Fruit fly (Drosophila melanogaster) whole organism, prepupa: ENCODE measurements around the gene yrt.

Experiments
- CG10631 ChIP-seq: fragments of 200-800 bp; sonication (Bioruptor generic); optimal IDR thresholded peaks from 2 replicates; lab custom pipeline; 2016; ENCODE audit warnings: missing biosample characterization, missing genetic modification characterization
- CG10669 ChIP-seq: fragments of 200-800 bp; sonication (Bioruptor generic); optimal IDR thresholded peaks from 3 replicates; lab custom pipeline; 2018; ENCODE audit warnings: missing biosample characterization, mild to moderate bottlenecking, missing genetic modification characterization, moderate library complexity
- CG11294 ChIP-seq: fragments of 200-800 bp; sonication (Bioruptor generic); IDR thresholded peaks from 2 replicates; pipeline ENCODE4 v1.3.6; 2022; ENCODE audit warnings: missing biosample characterization, missing genetic modification characterization
- CG11762 ChIP-seq: fragments of 200-800 bp; sonication (Bioruptor generic); optimal IDR thresholded peaks from 3 replicates; lab custom pipeline; 2016; ENCODE audit warnings: missing biosample characterization, missing genetic modification characterization; ENCODE audit not compliant: insufficient read depth
- CG11902 ChIP-seq: fragments of 200-800 bp; sonication (Bioruptor generic); optimal IDR thresholded peaks from 3 replicates; lab custom pipeline; 2016; ENCODE audit warnings: missing biosample characterization, missing genetic modification characterization
- CG15336 ChIP-seq: fragments of 200-800 bp; sonication (Bioruptor generic); IDR thresholded peaks from 2 replicates; pipeline ENCODE4 v1.3.6; 2022; ENCODE audit warnings: missing biosample characterization, missing genetic modification characterization
- CG1621 ChIP-seq: fragments of 200-800 bp; sonication (Bioruptor generic); optimal IDR thresholded peaks from 3 replicates; lab custom pipeline; 2018; ENCODE audit warnings: missing biosample characterization, mild to moderate bottlenecking, missing genetic modification characterization
- CG16779 ChIP-seq: fragments of 200-800 bp; sonication (Bioruptor generic); optimal IDR thresholded peaks from 3 replicates; lab custom pipeline; 2017; ENCODE audit warnings: missing biosample characterization, mild to moderate bottlenecking, missing genetic modification characterization
- CG31627 ChIP-seq: fragments of 200-800 bp; sonication (Bioruptor generic); optimal IDR thresholded peaks from 3 replicates; lab custom pipeline; 2016; ENCODE audit warnings: missing biosample characterization, missing genetic modification characterization
- CG32006 ChIP-seq: fragments of 200-800 bp; sonication (Bioruptor generic); optimal IDR thresholded peaks from 3 replicates; lab custom pipeline; 2017; ENCODE audit warnings: missing biosample characterization, mild to moderate bottlenecking, missing genetic modification characterization
- CG34406 ChIP-seq: fragments of 200-800 bp; sonication (Bioruptor generic); optimal IDR thresholded peaks from 3 replicates; lab custom pipeline; 2016; ENCODE audit warnings: missing biosample characterization, missing genetic modification characterization
- CG3919 ChIP-seq: fragments of 200-800 bp; sonication (Bioruptor generic); optimal IDR thresholded peaks from 3 replicates; lab custom pipeline; 2016; ENCODE audit warnings: missing biosample characterization, missing genetic modification characterization
- CG4318 ChIP-seq: fragments of 200-800 bp; sonication (Bioruptor generic); optimal IDR thresholded peaks from 3 replicates; lab custom pipeline; 2017; ENCODE audit warnings: missing biosample characterization, mild to moderate bottlenecking, missing genetic modification characterization
- CG6163 ChIP-seq: fragments of 200-800 bp; sonication (Bioruptor generic); IDR thresholded peaks from 3 replicates; pipeline ENCODE4 v1.3.6; 2022; ENCODE audit warnings: missing biosample characterization, missing genetic modification characterization
- CG6276 ChIP-seq: fragments of 200-800 bp; sonication (Bioruptor generic); optimal IDR thresholded peaks from 2 replicates; lab custom pipeline; 2017; ENCODE audit warnings: missing biosample characterization, mild to moderate bottlenecking, missing genetic modification characterization
- CG6808 ChIP-seq: fragments of 200-800 bp; sonication (Bioruptor generic); optimal IDR thresholded peaks from 3 replicates; lab custom pipeline; 2017; ENCODE audit warnings: missing biosample characterization, missing genetic modification characterization, mild to moderate bottlenecking, moderate library complexity, missing genetic modification reagents
- CG7368 ChIP-seq: fragments of 200-800 bp; sonication (Bioruptor generic); optimal IDR thresholded peaks from 3 replicates; lab custom pipeline; 2016; ENCODE audit warnings: missing biosample characterization, missing genetic modification characterization
- CG8119 ChIP-seq: fragments of 200-800 bp; sonication (Bioruptor generic); IDR thresholded peaks from 3 replicates; pipeline ENCODE4 v1.3.6; 2022; ENCODE audit warnings: missing biosample characterization, missing genetic modification characterization
- CG8319 ChIP-seq: fragments of 200-800 bp; sonication (Bioruptor generic); optimal IDR thresholded peaks from 3 replicates; lab custom pipeline; 2016; ENCODE audit warnings: missing biosample characterization, missing genetic modification characterization
- CG8632 ChIP-seq: fragments of 200-800 bp; sonication (Bioruptor generic); optimal IDR thresholded peaks from 3 replicates; lab custom pipeline; 2016; ENCODE audit warnings: missing biosample characterization, missing genetic modification characterization
- CG9139 ChIP-seq: fragments of 200-800 bp; sonication (Bioruptor generic); optimal IDR thresholded peaks from 3 replicates; lab custom pipeline; 2017; ENCODE audit warnings: missing biosample characterization, mild to moderate bottlenecking, missing genetic modification characterization
- Eip78C ChIP-seq: fragments of 200-800 bp; sonication (Bioruptor generic); peaks from one replicate; lab custom pipeline; 2016; ENCODE audit warnings: missing biosample characterization, missing genetic modification characterization
- Eip93F ChIP-seq: fragments of 200-800 bp; sonication (Bioruptor generic); optimal IDR thresholded peaks from 2 replicates; lab custom pipeline; 2016; ENCODE audit warnings: missing biosample characterization, mild to moderate bottlenecking, missing genetic modification characterization
- Gug ChIP-seq: fragments of 200-800 bp; sonication (Bioruptor generic); IDR thresholded peaks from 2 replicates; pipeline ENCODE4 v1.3.6; 2022; ENCODE audit warnings: missing biosample characterization, missing genetic modification characterization
- Hr38 ChIP-seq: sonication (Bioruptor generic); optimal IDR thresholded peaks from 2 replicates; lab custom pipeline; 2016; ENCODE audit warnings: missing biosample characterization, missing genetic modification characterization
- Hr39 ChIP-seq: fragments of 200-800 bp; sonication (Bioruptor generic); optimal IDR thresholded peaks from 2 replicates; lab custom pipeline; 2016; ENCODE audit warnings: missing biosample characterization, missing genetic modification characterization
- Hr4 ChIP-seq: fragments of 200-800 bp; sonication (Bioruptor generic); optimal IDR thresholded peaks from 3 replicates; lab custom pipeline; 2016; ENCODE audit warnings: missing biosample characterization, missing genetic modification characterization
- Lpt ChIP-seq: fragments of 200-800 bp; sonication (Bioruptor generic); optimal IDR thresholded peaks from 3 replicates; lab custom pipeline; 2016; ENCODE audit warnings: missing biosample characterization, missing genetic modification characterization
- Met ChIP-seq: fragments of 200-800 bp; sonication (Bioruptor generic); optimal IDR thresholded peaks from 3 replicates; lab custom pipeline; 2016; ENCODE audit warnings: missing biosample characterization, missing genetic modification characterization
- OdsH ChIP-seq: fragments of 200-800 bp; sonication (Bioruptor generic); optimal IDR thresholded peaks from 3 replicates; lab custom pipeline; 2016; ENCODE audit warnings: missing biosample characterization, missing genetic modification characterization
- Smox ChIP-seq: fragments of 200-800 bp; sonication (Bioruptor generic); optimal IDR thresholded peaks from 3 replicates; lab custom pipeline; 2016; ENCODE audit warnings: missing biosample characterization, missing genetic modification characterization
- Sox102F ChIP-seq: fragments of 200-800 bp; sonication (Bioruptor generic); optimal IDR thresholded peaks from 2 replicates; lab custom pipeline; 2016; ENCODE audit warnings: missing biosample characterization, mild to moderate bottlenecking, missing genetic modification characterization
- Sox14 ChIP-seq: fragments of 200-800 bp; sonication (Bioruptor generic); optimal IDR thresholded peaks from 3 replicates; lab custom pipeline; 2016; ENCODE audit warnings: missing biosample characterization, missing genetic modification characterization
- dac ChIP-seq: fragments of 200-800 bp; sonication (Bioruptor generic); optimal IDR thresholded peaks from 2 replicates; lab custom pipeline; 2017; ENCODE audit warnings: missing biosample characterization, mild to moderate bottlenecking, missing genetic modification characterization
- eg ChIP-seq: fragments of 200-800 bp; sonication (Bioruptor generic); IDR thresholded peaks from 3 replicates; pipeline ENCODE4 v1.3.6; 2022; ENCODE audit warnings: missing biosample characterization, missing genetic modification characterization
- esn ChIP-seq: fragments of 200-800 bp; sonication (Bioruptor generic); optimal IDR thresholded peaks from 2 replicates; lab custom pipeline; 2016; ENCODE audit warnings: missing biosample characterization, mild to moderate bottlenecking, missing genetic modification characterization, moderate library complexity
- fd59A ChIP-seq: fragments of 200-800 bp; sonication (Bioruptor generic); optimal IDR thresholded peaks from 2 replicates; lab custom pipeline; 2017; ENCODE audit warnings: missing biosample characterization, mild to moderate bottlenecking, missing genetic modification characterization, missing genetic modification reagents
- fkh ChIP-seq: fragments of 200-800 bp; sonication (Bioruptor generic); optimal IDR thresholded peaks from 3 replicates; lab custom pipeline; 2017; ENCODE audit warnings: missing biosample characterization, mild to moderate bottlenecking, missing genetic modification characterization, moderate library complexity
- net ChIP-seq: fragments of 200-800 bp; sonication (Bioruptor generic); optimal IDR thresholded peaks from 3 replicates; lab custom pipeline; 2016; ENCODE audit warnings: missing biosample characterization, missing genetic modification characterization
- salr ChIP-seq, 2 experiments: fragments of 200-800 bp; sonication (Bioruptor generic); optimal IDR thresholded peaks; 3 replicates each; lab custom pipeline; 2016 to 2018; ENCODE audit warnings: missing biosample characterization in 2 of 2, missing genetic modification characterization in 2 of 2, mild to moderate bottlenecking in 1 of 2
- spab ChIP-seq: fragments of 200-800 bp; sonication (Bioruptor generic); optimal IDR thresholded peaks from 2 replicates; lab custom pipeline; 2017; ENCODE audit warnings: missing biosample characterization, mild to moderate bottlenecking, missing genetic modification characterization, missing genetic modification reagents
- ss ChIP-seq, 2 experiments: fragments of 200-800 bp; sonication (Bioruptor generic); optimal IDR thresholded peaks; 2 replicates in 1 of 2; 3 replicates in 1 of 2; lab custom pipeline; 2017 to 2018; ENCODE audit warnings: mild to moderate bottlenecking in 2 of 2, missing biosample characterization in 2 of 2, missing genetic modification characterization in 2 of 2, moderate library complexity in 1 of 2
- svp ChIP-seq: fragments of 200-800 bp; sonication (Bioruptor generic); peaks from one replicate; lab custom pipeline; 2016; ENCODE audit warnings: missing biosample characterization, missing genetic modification characterization
- topi ChIP-seq: fragments of 200-800 bp; sonication (Bioruptor generic); optimal IDR thresholded peaks from 3 replicates; lab custom pipeline; 2016; ENCODE audit warnings: missing biosample characterization, missing genetic modification characterization
- vri ChIP-seq: fragments of 200-800 bp; sonication (Bioruptor generic); optimal IDR thresholded peaks from 3 replicates; lab custom pipeline; 2016; ENCODE audit warnings: missing biosample characterization, mild to moderate bottlenecking, missing genetic modification characterization

Gene yrt

DNA sequence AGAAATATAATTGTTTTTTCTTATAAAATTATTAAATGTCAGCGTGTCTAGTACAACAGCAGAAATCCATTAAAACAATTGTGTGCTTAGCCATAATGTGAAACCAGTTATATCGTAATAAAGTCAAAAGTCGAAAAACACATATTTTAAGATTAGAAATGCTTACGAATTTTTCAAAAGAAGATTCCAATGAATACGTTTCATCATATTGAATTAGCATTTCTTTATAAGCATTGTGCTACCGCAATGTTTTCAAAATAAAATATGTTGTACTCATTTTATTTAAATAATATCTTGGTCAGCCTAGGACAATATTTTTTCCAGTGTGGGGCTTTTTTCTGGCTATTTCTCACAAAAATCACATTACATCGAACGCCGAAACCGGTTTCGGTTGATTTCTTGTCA lies 18.1 kb upstream of the yrt start (continued):
- peak; percentile 73 for TF ChIP-seq Hr39 (GFP tag; lab: Kevin White, UChicago)
- TF ChIP-seq Smox = peak; percentile 72
- no peak for TF ChIP-seq Eip93F (GFP tag; lab: Kevin White, UChicago)
- TF ChIP-seq CG8119 (GFP tag; lab: Robert Waterston, UW) = peak; percentile 82
- peak; percentile 91 for TF ChIP-seq Hr4 (GFP tag; lab: Kevin White, UChicago)
- TF ChIP-seq CG8632 (GFP tag; lab: Kevin White, UChicago) = peak; percentile 77
- TF ChIP-seq CG10631 (GFP tag; lab: Kevin White, UChicago) = peak; percentile 85
- peak; percentile 86 for TF ChIP-seq OdsH (GFP tag; lab: Kevin White, UChicago)
- TF ChIP-seq CG8319 (GFP tag; lab: Kevin White, UChicago) = peak; percentile 73
- peak; percentile 92 for TF ChIP-seq CG32006
- peak; percentile 62 for TF ChIP-seq CG6163
- TF ChIP-seq CG6276 (GFP tag; lab: Kevin White, UChicago) = peak; percentile 88
- peak; percentile 81 for TF ChIP-seq Sox14 (GFP tag; lab: Kevin White, UChicago)
- TF ChIP-seq vri (GFP tag; lab: Kevin White, UChicago) = peak; percentile 8
- peak; percentile 65 for TF ChIP-seq CG11902
- peak; percentile 87 for TF ChIP-seq topi
- peak; percentile 83 for TF ChIP-seq Met (GFP tag; lab: Kevin White, UChicago)
- peak; percentile 84 for TF ChIP-seq CG34406
- peak; percentile 85 for TF ChIP-seq CG4318 (GFP tag; lab: Kevin White, UChicago)
- TF ChIP-seq Lpt = peak; percentile 77
- TF ChIP-seq esn (GFP tag; lab: Kevin White, UChicago) = peak; percentile 88
- peak; percentile 41 for TF ChIP-seq Gug (GFP tag; lab: Robert Waterston, UW)
- TF ChIP-seq CG10669 (GFP tag; lab: Kevin White, UChicago) = peak; percentile 82
- no peak for TF ChIP-seq Hr38 (GFP tag; lab: Kevin White, UChicago)
- TF ChIP-seq CG16779 (tag; lab: Kevin White, UChicago) = peak; percentile 67
- peak; percentile 53 for TF ChIP-seq fkh
- peak; percentile 43 to 90 for TF ChIP-seq salr (GFP tag; optimal IDR thresholded peaks at IDR 0.05; lab: Kevin White, UChicago)
- TF ChIP-seq Sox102F (GFP tag; lab: Kevin White, UChicago) = peak; percentile 75
- peak; percentile 90 for TF ChIP-seq svp (GFP tag; lab: Kevin White, UChicago)
- peak; percentile 85 for TF ChIP-seq CG3919 (GFP tag; lab: Kevin White, UChicago)
- TF ChIP-seq CG9139 = peak; percentile 62
- peak; percentile 72 for TF ChIP-seq CG31627
- peak; percentile 86 for TF ChIP-seq spab (GFP tag; lab: Kevin White, UChicago)
- TF ChIP-seq CG11294 (GFP tag; lab: Robert Waterston, UW) = peak; percentile 49; the same call in 1 of the 2 replicates
- TF ChIP-seq dac = peak; percentile 71
- peak; percentile 70 for TF ChIP-seq CG15336 (GFP tag; lab: Robert Waterston, UW)

- no peak for TF ChIP-seq CG15336 (GFP tag; lab: Robert Waterston, UW)
- no peak for TF ChIP-seq topi
- TF ChIP-seq fkh = no peak
- no peak for TF ChIP-seq ss (GFP tag; optimal IDR thresholded peaks at IDR 0.05; lab: Kevin White, UChicago)
- no peak for TF ChIP-seq CG7368 (GFP tag; lab: Kevin White, UChicago)
These were observed 17.5 kb upstream of the yrt start for dm6 chr3R:13452261-13452660.

DNA sequence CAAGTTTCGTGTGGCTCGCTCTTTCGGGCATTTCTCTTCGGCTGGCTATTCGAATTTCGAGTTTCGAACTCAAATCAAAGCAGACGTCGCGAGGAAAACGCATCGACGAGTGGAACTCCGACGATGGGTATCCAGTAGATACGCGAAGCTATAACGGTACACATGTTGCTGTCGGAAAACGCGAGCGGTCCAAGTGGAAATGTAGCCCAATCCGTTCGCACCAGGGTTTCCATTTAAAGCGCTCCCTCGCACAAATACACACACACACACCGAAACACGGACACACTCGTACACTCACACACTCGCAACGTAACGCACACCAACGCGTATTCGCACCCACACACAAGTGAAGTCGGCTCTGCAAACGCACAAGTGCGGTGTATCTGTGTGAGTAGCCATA lies 15.6 kb upstream of the yrt start, which contains the start of gene side-IV:
TSS of gene side-IV (plus strand) at position 253 of the 400 bp plus-strand sequence.
- peak; percentile 26 for TF ChIP-seq Eip78C (GFP tag; lab: Kevin White, UChicago)
- TF ChIP-seq Sox14 (GFP tag; lab: Kevin White, UChicago) = no peak
- no peak for TF ChIP-seq net
- no peak for TF ChIP-seq CG31627
- TF ChIP-seq CG6163 = peak; percentile 61; the same call in 2 of the 3 replicates
- no peak for TF ChIP-seq CG6808
- TF ChIP-seq CG1621 (tag; lab: Kevin White, UChicago) = peak; percentile 23
- TF ChIP-seq CG8319 (GFP tag; lab: Kevin White, UChicago) = no peak
- peak in 1 of 2 experiments; percentile 4 for TF ChIP-seq ss (GFP tag; optimal IDR thresholded peaks at IDR 0.05; lab: Kevin White, UChicago)
- no peak for TF ChIP-seq dac
- no peak for TF ChIP-seq spab (GFP tag; lab: Kevin White, UChicago)
- no peak for TF ChIP-seq Met (GFP tag; lab: Kevin White, UChicago)
- no peak for TF ChIP-seq CG16779 (tag; lab: Kevin White, UChicago)
- peak; percentile 52; the same call in 1 of the 3 replicates for TF ChIP-seq eg (GFP tag; lab: Robert Waterston, UW)
- no peak for TF ChIP-seq CG34406
- TF ChIP-seq CG11902 = no peak
- TF ChIP-seq fd59A = no peak
- TF ChIP-seq CG11762 (GFP tag; lab: Kevin White, UChicago) = no peak
- TF ChIP-seq OdsH (GFP tag; lab: Kevin White, UChicago) = no peak
